Fruit fly (Drosophila melanogaster) whole organism, embryonic: Measurements from ENCODE around the gene Vha16-3.

Experiments used
- Blimp-1 ChIP-seq: fragments of 200-800 bp; sonication (Bioruptor generic); optimal IDR thresholded peaks from 3 replicates; lab custom pipeline; 2018; ENCODE audit warnings: missing biosample characterization, missing genetic modification characterization, mild to moderate bottlenecking, moderate library complexity, missing genetic modification reagents
- CG10543 ChIP-seq: fragments of 200-800 bp; sonication (Bioruptor generic); optimal IDR thresholded peaks from 3 replicates; lab custom pipeline; 2017; ENCODE audit warnings: missing biosample characterization, mild to moderate bottlenecking, missing genetic modification characterization, moderate library complexity
- CG12155 ChIP-seq: fragments of 200-800 bp; sonication (Bioruptor generic); optimal IDR thresholded peaks from 3 replicates; lab custom pipeline; 2016; ENCODE audit warnings: missing biosample characterization, missing genetic modification characterization
- CG12769 ChIP-seq: fragments of 200-800 bp; sonication (Bioruptor generic); optimal IDR thresholded peaks from 2 replicates; lab custom pipeline; 2019; ENCODE audit warnings: missing biosample characterization, mild to moderate bottlenecking, missing genetic modification characterization, moderate library complexity
- CG13287 ChIP-seq: fragments of 200-800 bp; sonication (Bioruptor generic); IDR thresholded peaks from 2 replicates; pipeline ENCODE4 v1.3.6; 2022; ENCODE audit warnings: missing biosample characterization, missing genetic modification characterization; ENCODE audit not compliant: partially characterized antibody
- CG14667 ChIP-seq: fragments of 200-800 bp; sonication (Bioruptor generic); IDR thresholded peaks from 2 replicates; pipeline ENCODE4 v1.3.6; 2022; ENCODE audit warnings: missing biosample characterization, missing genetic modification characterization
- CG14860 ChIP-seq: fragments of 200-800 bp; sonication (Bioruptor generic); IDR thresholded peaks from 3 replicates; pipeline ENCODE4 v1.3.6; 2022; ENCODE audit warnings: missing biosample characterization, missing genetic modification characterization; ENCODE audit not compliant: partially characterized antibody
- CG15479 ChIP-seq: fragments of 200-800 bp; sonication (Bioruptor generic); optimal IDR thresholded peaks from 3 replicates; lab custom pipeline; 2019; ENCODE audit warnings: missing biosample characterization, mild to moderate bottlenecking, missing genetic modification characterization, moderate library complexity
- CG15514 ChIP-seq: fragments of 200-800 bp; sonication (Bioruptor generic); optimal IDR thresholded peaks from 3 replicates; lab custom pipeline; 2017; ENCODE audit warnings: missing biosample characterization, missing genetic modification characterization, mild to moderate bottlenecking, moderate library complexity, missing genetic modification reagents
- CG17186 ChIP-seq: fragments of 200-800 bp; sonication (Bioruptor generic); optimal IDR thresholded peaks from 3 replicates; lab custom pipeline; 2017; ENCODE audit warnings: missing biosample characterization, missing genetic modification reagents, missing genetic modification characterization
- CG17359 ChIP-seq: fragments of 200-800 bp; sonication (Bioruptor generic); optimal IDR thresholded peaks from 3 replicates; lab custom pipeline; 2018; ENCODE audit warnings: missing biosample characterization, mild to moderate bottlenecking, missing genetic modification characterization, moderate library complexity
- CG17385 ChIP-seq: fragments of 200-800 bp; sonication (Bioruptor generic); optimal IDR thresholded peaks from 3 replicates; lab custom pipeline; 2018; ENCODE audit warnings: missing biosample characterization, mild to moderate bottlenecking, missing genetic modification characterization
- CG34224 ChIP-seq: fragments of 200-800 bp; sonication (Bioruptor generic); IDR thresholded peaks from 3 replicates; pipeline ENCODE4 v1.3.6; 2022; ENCODE audit warnings: missing biosample characterization, missing genetic modification characterization; ENCODE audit not compliant: partially characterized antibody
- CG34376 ChIP-seq: fragments of 200-800 bp; sonication (Bioruptor generic); optimal IDR thresholded peaks from 2 replicates; lab custom pipeline; 2018; ENCODE audit warnings: missing biosample characterization, mild to moderate bottlenecking, missing genetic modification characterization
- CG4328 ChIP-seq: fragments of 200-800 bp; sonication (Bioruptor generic); optimal IDR thresholded peaks from 3 replicates; lab custom pipeline; 2017; ENCODE audit warnings: missing biosample characterization, missing genetic modification reagents, missing genetic modification characterization
- CG4617 ChIP-seq: fragments of 200-800 bp; sonication (Bioruptor generic); optimal IDR thresholded peaks from 3 replicates; lab custom pipeline; 2016; ENCODE audit warnings: missing biosample characterization, missing genetic modification characterization, borderline replicate concordance
- CG4707 ChIP-seq: fragments of 200-800 bp; sonication (Bioruptor generic); optimal IDR thresholded peaks from 2 replicates; lab custom pipeline; 2018; ENCODE audit warnings: missing biosample characterization, mild to moderate bottlenecking, missing genetic modification characterization, moderate library complexity
- CG8924 ChIP-seq: fragments of 200-800 bp; optimal IDR thresholded peaks from 3 replicates; lab custom pipeline; 2019; ENCODE audit warnings: missing biosample characterization, mild to moderate bottlenecking, missing genetic modification characterization, moderate library complexity
- CG9727 ChIP-seq: fragments of 200-800 bp; sonication (Bioruptor generic); optimal IDR thresholded peaks from 3 replicates; lab custom pipeline; 2017; ENCODE audit warnings: missing biosample characterization, mild to moderate bottlenecking, missing genetic modification characterization
- Dll ChIP-seq: fragments of 200-800 bp; sonication (Bioruptor generic); IDR thresholded peaks from 4 replicates; pipeline ENCODE4 v1.3.6; 2022; ENCODE audit warnings: missing biosample characterization, missing genetic modification characterization; ENCODE audit not compliant: partially characterized antibody
- Doc3 ChIP-seq: fragments of 200-800 bp; sonication (Bioruptor generic); IDR thresholded peaks from 3 replicates; pipeline ENCODE4 v1.3.6; 2022; ENCODE audit warnings: missing biosample characterization, missing genetic modification characterization; ENCODE audit not compliant: partially characterized antibody
- Kr ChIP-seq: fragments of 200-800 bp; sonication (Bioruptor generic); optimal IDR thresholded peaks from 2 replicates; lab custom pipeline; 2017; ENCODE audit warnings: missing biosample characterization, mild to moderate bottlenecking, missing genetic modification characterization
- Med ChIP-seq: fragments of 200-800 bp; sonication (Bioruptor generic); peaks from one replicate; lab custom pipeline; 2016; ENCODE audit warnings: missing biosample characterization, missing genetic modification characterization, mild to moderate bottlenecking, inconsistent platforms, moderate library complexity
- NfI ChIP-seq: fragments of 200-800 bp; sonication (Bioruptor generic); optimal IDR thresholded peaks from 3 replicates; lab custom pipeline; 2018; ENCODE audit warnings: missing biosample characterization, mild to moderate bottlenecking, missing genetic modification characterization, moderate library complexity
- Oli ChIP-seq: fragments of 200-800 bp; sonication (Bioruptor generic); optimal IDR thresholded peaks from 2 replicates; lab custom pipeline; 2018; ENCODE audit warnings: missing biosample characterization, mild to moderate bottlenecking, missing genetic modification characterization, moderate library complexity
- Scr ChIP-seq: fragments of 200-800 bp; sonication (Bioruptor generic); IDR thresholded peaks from 2 replicates; pipeline ENCODE4 v1.3.6; 2022; ENCODE audit warnings: missing biosample characterization, missing genetic modification characterization; ENCODE audit not compliant: partially characterized antibody
- Taf1 ChIP-seq: fragments of 200-800 bp; sonication (Bioruptor generic); IDR thresholded peaks from 2 replicates; pipeline ENCODE4 v1.3.6; 2022; ENCODE audit warnings: missing biosample characterization, missing genetic modification characterization
- Usf ChIP-seq: fragments of 200-800 bp; sonication (Bioruptor generic); optimal IDR thresholded peaks from 2 replicates; lab custom pipeline; 2017; ENCODE audit warnings: missing genotype, missing biosample characterization, missing genetic modification characterization
- ase ChIP-seq: fragments of 200-800 bp; sonication (Bioruptor generic); IDR thresholded peaks from 3 replicates; pipeline ENCODE4 v1.3.6; 2022; ENCODE audit warnings: missing biosample characterization, missing genetic modification characterization
- ato ChIP-seq: fragments of 200-800 bp; sonication (Bioruptor generic); IDR thresholded peaks from 2 replicates; pipeline ENCODE4 v1.3.6; 2022; ENCODE audit warnings: missing biosample characterization, missing genetic modification characterization; ENCODE audit not compliant: partially characterized antibody
- az2 ChIP-seq: fragments of 200-800 bp; sonication (Bioruptor generic); optimal IDR thresholded peaks from 3 replicates; lab custom pipeline; 2016; ENCODE audit warnings: missing biosample characterization, missing genetic modification characterization
- bsh ChIP-seq, 2 experiments: fragments of 200-800 bp; sonication (Bioruptor generic); optimal IDR thresholded peaks; 2 replicates each; lab custom pipeline; 2017 to 2018; ENCODE audit warnings: mild to moderate bottlenecking in 2 of 2, missing biosample characterization in 2 of 2, missing genetic modification characterization in 2 of 2, moderate library complexity in 1 of 2
- ci ChIP-seq: fragments of 200-800 bp; sonication (Bioruptor generic); IDR thresholded peaks from 3 replicates; pipeline ENCODE4 v1.3.6; 2022; ENCODE audit warnings: missing biosample characterization, missing genetic modification characterization
- exex ChIP-seq: fragments of 200-800 bp; sonication (Bioruptor generic); optimal IDR thresholded peaks from 4 replicates; lab custom pipeline; 2018; ENCODE audit warnings: missing biosample characterization, mild to moderate bottlenecking, missing genetic modification characterization, moderate library complexity
- fd64A ChIP-seq: fragments of 200-800 bp; sonication (Bioruptor generic); optimal IDR thresholded peaks from 3 replicates; lab custom pipeline; 2018; ENCODE audit warnings: missing biosample characterization, mild to moderate bottlenecking, missing genetic modification characterization
- fru ChIP-seq: fragments of >200 bp; optimal IDR thresholded peaks from 2 replicates; lab custom pipeline; 2017
- ftz-f1 ChIP-seq: fragments of 200-800 bp; sonication (Bioruptor generic); optimal IDR thresholded peaks from 2 replicates; lab custom pipeline; 2016; ENCODE audit warnings: missing biosample characterization, missing genetic modification characterization
- gem ChIP-seq: fragments of 200-800 bp; sonication (Bioruptor generic); optimal IDR thresholded peaks from 2 replicates; lab custom pipeline; 2019; ENCODE audit warnings: missing biosample characterization, mild to moderate bottlenecking, missing genetic modification characterization, moderate library complexity
- grn ChIP-seq: fragments of 200-800 bp; sonication (Bioruptor generic); optimal IDR thresholded peaks from 3 replicates; lab custom pipeline; 2017; ENCODE audit warnings: missing biosample characterization, missing genetic modification characterization
- hkb ChIP-seq, 2 experiments: fragments of 200-800 bp in 1 of 2; fragments of >200 bp in 1 of 2; sonication (Bioruptor generic) in 1 of 2; IDR thresholded peaks in 1 of 2; optimal IDR thresholded peaks in 1 of 2; 2 replicates each; pipeline versions ENCODE4 v1.3.6 to Lab custom; 2017 to 2022; ENCODE audit warnings: missing biosample characterization in 1 of 2, missing genetic modification characterization in 1 of 2
- kah ChIP-seq: fragments of 200-800 bp; sonication (Bioruptor generic); optimal IDR thresholded peaks from 2 replicates; lab custom pipeline; 2018; ENCODE audit warnings: missing biosample characterization, mild to moderate bottlenecking, missing genetic modification characterization
- pfk ChIP-seq: fragments of 200-800 bp; sonication (Bioruptor generic); optimal IDR thresholded peaks from 2 replicates; lab custom pipeline; 2018; ENCODE audit warnings: missing biosample characterization, mild to moderate bottlenecking, missing genetic modification characterization, moderate library complexity
- pros ChIP-seq: fragments of 200-800 bp; sonication (Bioruptor generic); optimal IDR thresholded peaks from 3 replicates; lab custom pipeline; 2019; ENCODE audit warnings: missing biosample characterization, mild to moderate bottlenecking, missing genetic modification characterization, moderate library complexity
- sens ChIP-seq: fragments of 200-800 bp; sonication (Bioruptor generic); peaks from one replicate; lab custom pipeline; 2016; ENCODE audit warnings: missing biosample characterization, missing genetic modification characterization
- slp2 ChIP-seq: fragments of 200-800 bp; sonication (Bioruptor generic); optimal IDR thresholded peaks from 2 replicates; lab custom pipeline; 2016; ENCODE audit warnings: missing biosample characterization, missing genetic modification characterization
- tna ChIP-seq: fragments of 200-800 bp; sonication (Bioruptor generic); IDR thresholded peaks from 2 replicates; pipeline ENCODE4 v1.3.6; 2022; ENCODE audit warnings: missing biosample characterization, missing genetic modification characterization; ENCODE audit not compliant: partially characterized antibody
- wek ChIP-seq: fragments of 200-800 bp; sonication (Bioruptor generic); optimal IDR thresholded peaks from 3 replicates; lab custom pipeline; 2018; ENCODE audit warnings: missing biosample characterization, mild to moderate bottlenecking, missing genetic modification characterization, moderate library complexity

The Vha16-3 gene

DNA sequence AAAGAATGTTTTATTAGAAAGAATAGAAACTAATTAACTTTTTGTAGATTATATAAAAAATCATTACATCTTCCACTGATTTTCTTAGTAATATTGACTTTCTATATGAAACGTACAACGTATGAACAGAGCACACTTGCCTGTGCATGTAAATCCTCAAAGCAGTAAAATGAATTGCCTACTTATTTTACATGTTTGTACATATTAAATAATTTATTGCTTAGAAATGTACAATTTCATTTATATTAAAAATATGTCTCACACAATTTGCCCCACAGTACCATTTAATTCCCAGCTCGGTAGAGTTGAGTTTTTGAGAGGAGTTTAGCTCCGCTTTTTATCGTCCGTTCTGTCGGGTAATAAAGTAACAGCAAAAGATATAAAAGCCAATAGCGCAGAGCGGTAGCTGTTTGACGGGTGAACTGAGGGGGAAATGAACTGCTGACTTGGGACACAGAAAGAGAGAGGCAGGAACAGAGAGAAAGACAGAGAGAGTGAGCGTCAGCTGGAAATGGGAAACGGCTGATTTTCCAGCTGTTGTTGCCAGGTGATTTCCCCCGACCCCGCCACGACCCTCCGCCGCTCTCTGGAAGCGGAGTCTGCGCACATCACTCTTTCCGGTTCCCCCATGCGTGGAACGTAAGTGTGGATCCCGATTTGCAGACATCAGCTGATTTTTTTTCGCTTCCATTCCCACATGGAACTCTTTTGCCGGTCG is 20.2 kb downstream of the Vha16-3 start:
- TF ChIP-seq Blimp-1 (GFP tag; lab: Kevin White, UChicago), result no peak
- peak; percentile 25 for TF ChIP-seq CG15514 (GFP tag; lab: Kevin White, UChicago)
- TF ChIP-seq CG9727 (GFP tag; lab: Kevin White, UChicago), result peak; percentile 16
- peak; percentile 30 for TF ChIP-seq CG17359 (tag; lab: Kevin White, UChicago)
- TF ChIP-seq Taf1 (GFP tag; lab: Robert Waterston, UW), result no peak
- no peak for TF ChIP-seq CG12155 (GFP tag; lab: Kevin White, UChicago)
- TF ChIP-seq Dll (GFP tag; lab: Robert Waterston, UW), result peak; percentile 57; the same call in 3 of the 4 replicates
- TF ChIP-seq hkb (optimal IDR thresholded peaks at IDR 0.05; lab: Kevin White, UChicago), result no peak
- peak; percentile 22; the same call in 1 of the 2 replicates for TF ChIP-seq hkb (GFP tag; IDR thresholded peaks at IDR 0.05; lab: Robert Waterston, UW)
- TF ChIP-seq CG8924 (tag; lab: Kevin White, UChicago), result no peak
- TF ChIP-seq Med (GFP tag; lab: Kevin White, UChicago), result peak; percentile 76
- peak; percentile 14; the same call in 1 of the 3 replicates for TF ChIP-seq Doc3
- TF ChIP-seq CG12769 (tag; lab: Kevin White, UChicago), result peak; percentile 71
- TF ChIP-seq CG17186 (GFP tag; lab: Kevin White, UChicago), result no peak
- peak; percentile 4 for TF ChIP-seq NfI (GFP tag; lab: Kevin White, UChicago)
- TF ChIP-seq tna, result peak; percentile 25; the same call in 1 of the 2 replicates
- no peak for TF ChIP-seq CG4617
- peak; percentile 32 for TF ChIP-seq CG17385 (GFP tag; lab: Kevin White, UChicago)
- no peak for TF ChIP-seq slp2 (GFP tag; lab: Kevin White, UChicago)
- peak; percentile 47; the same call in 1 of the 2 replicates for TF ChIP-seq CG13287 (GFP tag; lab: Robert Waterston, UW)
- TF ChIP-seq grn (GFP tag; lab: Kevin White, UChicago), result no peak
- no peak for TF ChIP-seq Usf (GFP tag; lab: Kevin White, UChicago)
- TF ChIP-seq pfk, result peak; percentile 62
- TF ChIP-seq kah, result peak; percentile 42
- no peak for TF ChIP-seq fru (lab: Kevin White, UChicago)
- no peak for TF ChIP-seq ftz-f1
- TF ChIP-seq CG15479 (GFP tag; lab: Kevin White, UChicago), result no peak
- TF ChIP-seq Scr, result peak; percentile 25; the same call in 1 of the 2 replicates
- no peak for TF ChIP-seq az2 (GFP tag; lab: Kevin White, UChicago)
- no peak for TF ChIP-seq exex (tag; lab: Kevin White, UChicago)
- TF ChIP-seq pros (GFP tag; lab: Kevin White, UChicago), result peak; percentile 51
- TF ChIP-seq ci (GFP tag; lab: Robert Waterston, UW), result peak; percentile 76; the same call in 2 of the 3 replicates
- peak in 1 of 2 experiments; percentile 48 for TF ChIP-seq bsh (GFP tag; optimal IDR thresholded peaks at IDR 0.05; lab: Kevin White, UChicago)
- TF ChIP-seq ato (GFP tag; lab: Robert Waterston, UW), result no peak
- TF ChIP-seq CG34224 (GFP tag; lab: Robert Waterston, UW), result peak; percentile 73
- TF ChIP-seq CG4707 (GFP tag; lab: Kevin White, UChicago), result peak; percentile 41
- no peak for TF ChIP-seq CG14860 (GFP tag; lab: Robert Waterston, UW)
- no peak for TF ChIP-seq Kr (GFP tag; lab: Kevin White, UChicago)
- no peak for TF ChIP-seq Oli (tag; lab: Kevin White, UChicago)
- TF ChIP-seq gem, result peak; percentile 0
- TF ChIP-seq ase (GFP tag; lab: Robert Waterston, UW), result no peak
- peak; percentile 63 for TF ChIP-seq CG34376 (GFP tag; lab: Kevin White, UChicago)
- no peak for TF ChIP-seq CG14667 (GFP tag; lab: Robert Waterston, UW)
- peak; percentile 59 for TF ChIP-seq sens (GFP tag; lab: Kevin White, UChicago)
- peak; percentile 34 for TF ChIP-seq CG10543 (GFP tag; lab: Kevin White, UChicago)
- peak; percentile 16 for TF ChIP-seq CG4328
- TF ChIP-seq fd64A (GFP tag; lab: Kevin White, UChicago), result peak; percentile 14
- peak; percentile 67 for TF ChIP-seq wek (GFP tag; lab: Kevin White, UChicago)
